Worm (Caenorhabditis elegans): ENCODE results near the gene Y110A2AL.2.

The Y110A2AL.2 gene

ce11 chrII:2865355-2865754 lies 2.4 kb upstream of the Y110A2AL.2 start:
- TF ChIP-seq T23F11.4 (GFP tag; optimal IDR thresholded peaks at IDR 0.05) (no peak), ceh-31 (tag; optimal IDR thresholded peaks at IDR 0.05) (no peak), sox-4 (tag; optimal IDR thresholded peaks at IDR 0.05) (no peak), unc-3 (GFP tag; conservative IDR thresholded peaks at IDR 0.05) (no peak), unc-3 (tag; optimal IDR thresholded peaks at IDR 0.05) (no peak), ceh-9 (tag; optimal IDR thresholded peaks at IDR 0.05) (no peak), hlh-13 (GFP tag; optimal IDR thresholded peaks at IDR 0.05) (no peak), hlh-6 (tag; optimal IDR thresholded peaks at IDR 0.05) (no peak), odd-2 (tag; optimal IDR thresholded peaks at IDR 0.05) (no peak), ref-2 (tag; optimal IDR thresholded peaks at IDR 0.05) (no peak), hlh-15 (tag; optimal IDR thresholded peaks at IDR 0.05) (no peak), ceh-14 (tag; optimal IDR thresholded peaks at IDR 0.05) (no peak), gmeb-2 (tag; optimal IDR thresholded peaks at IDR 0.05) (no peak), madf-2 (tag; optimal IDR thresholded peaks at IDR 0.05) (no peak), sdc-2 (tag; optimal IDR thresholded peaks at IDR 0.05) (no peak), C08G9.2 (tag; optimal IDR thresholded peaks at IDR 0.05) (no peak), ceh-48 (tag; optimal IDR thresholded peaks at IDR 0.05) (no peak), rnt-1 (tag; optimal IDR thresholded peaks at IDR 0.05) (no peak), tbx-2 (tag; optimal IDR thresholded peaks at IDR 0.05) (no peak), K02D7.2 (tag; optimal IDR thresholded peaks at IDR 0.05) (no peak), npax-4 (tag; optimal IDR thresholded peaks at IDR 0.05) (no peak)

- TF ChIP-seq sdc-2 (tag; optimal IDR thresholded peaks at IDR 0.05): no peak
- TF ChIP-seq K02D7.2 (tag; optimal IDR thresholded peaks at IDR 0.05): no peak
- TF ChIP-seq ama-1 (optimal IDR thresholded peaks at IDR 0.05): no peak
- no peak for TF ChIP-seq pag-3 (tag; optimal IDR thresholded peaks at IDR 0.05; ENCODE audit: borderline replicate concordance)
- TF ChIP-seq odd-2 (tag; optimal IDR thresholded peaks at IDR 0.05): no peak
- TF ChIP-seq dmd-4 (tag; optimal IDR thresholded peaks at IDR 0.05; ENCODE audit: borderline replicate concordance): no peak
- no peak for TF ChIP-seq ceh-31 (tag; optimal IDR thresholded peaks at IDR 0.05)
- no peak for TF ChIP-seq C38D4.7 (GFP tag; optimal IDR thresholded peaks at IDR 0.05)
- no peak for TF ChIP-seq K09A11.1 (tag; optimal IDR thresholded peaks at IDR 0.05; ENCODE audit: insufficient read depth)
- no peak for TF ChIP-seq lin-11 (tag; optimal IDR thresholded peaks at IDR 0.05)
- TF ChIP-seq madf-2 (tag; optimal IDR thresholded peaks at IDR 0.05): no peak
- TF ChIP-seq elt-2 (tag; optimal IDR thresholded peaks at IDR 0.05): no peak
- TF ChIP-seq rnt-1 (tag; optimal IDR thresholded peaks at IDR 0.05): no peak
- no peak for TF ChIP-seq gmeb-2 (tag; optimal IDR thresholded peaks at IDR 0.05)
- TF ChIP-seq unc-42 (tag; optimal IDR thresholded peaks at IDR 0.05): no peak
- no peak for TF ChIP-seq pqm-1 (tag; optimal IDR thresholded peaks at IDR 0.05)
Observed at ce11 chrII:2866541-2867124, 1.2 kb upstream of the Y110A2AL.2 start, which contains the start of the genes Y110A2AL.9 and Y110A2AL.3. Gene Y110A2AL.9, minus strand, starts transcription at chrII:2866641. Gene Y110A2AL.3, plus strand, starts transcription at chrII:2867074.

DNA sequence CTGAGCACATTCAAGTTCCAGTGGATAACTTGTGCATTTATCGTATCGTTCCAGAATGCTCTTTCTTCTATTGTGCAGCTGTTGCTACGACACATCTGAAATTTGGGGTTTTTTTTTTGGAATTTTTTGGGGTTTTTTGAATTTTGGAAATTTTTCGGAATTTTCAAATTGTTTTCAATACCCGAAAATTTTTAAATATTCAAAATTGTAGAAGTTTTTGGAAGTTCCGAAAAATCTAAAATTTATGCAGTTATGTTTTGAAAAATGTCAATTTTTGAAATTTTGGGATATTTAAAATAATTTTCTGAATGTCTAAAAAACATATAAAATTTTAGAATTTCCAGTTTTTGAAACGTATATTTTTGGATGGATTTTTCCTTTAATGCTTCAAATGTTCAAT lies 4.0 kb downstream of the Y110A2AL.2 start, which contains the start of gene Y110A2AL.10:
TSS of gene Y110A2AL.10 (minus strand) at position 101 of the 400 bp plus-strand sequence.
- TF ChIP-seq ceh-2 (tag; optimal IDR thresholded peaks at IDR 0.05): no peak
- TF ChIP-seq pros-1 (tag; optimal IDR thresholded peaks at IDR 0.05): no peak
- TF ChIP-seq sox-2 (GFP tag; IDR thresholded peaks at IDR 0.05): no peak
- TF ChIP-seq sox-4 (tag; optimal IDR thresholded peaks at IDR 0.05): no peak
- TF ChIP-seq ceh-48 (tag; optimal IDR thresholded peaks at IDR 0.05): no peak
- TF ChIP-seq ceh-19 (GFP tag; optimal IDR thresholded peaks at IDR 0.05): no peak
- no peak for TF ChIP-seq nfya-1 (tag; optimal IDR thresholded peaks at IDR 0.05)
- no peak for TF ChIP-seq ttx-3 (tag; optimal IDR thresholded peaks at IDR 0.05)
- TF ChIP-seq ceh-18 (tag; optimal IDR thresholded peaks at IDR 0.05): no peak
- no peak for TF ChIP-seq fkh-10 (GFP tag; optimal IDR thresholded peaks at IDR 0.05)
- no peak for TF ChIP-seq npax-4 (tag; optimal IDR thresholded peaks at IDR 0.05)
- TF ChIP-seq rnt-1 (tag; optimal IDR thresholded peaks at IDR 0.05): no peak
- TF ChIP-seq lim-6 (tag; optimal IDR thresholded peaks at IDR 0.05): no peak

Data from whole organism, late embryonic.